Fruit fly (Drosophila melanogaster) whole organism, wandering third instar larva: ENCODE results near the gene Dhrs4.

Experiments used
- Abd-B ChIP-seq: fragments of >200 bp; optimal IDR thresholded peaks from 2 replicates; lab custom pipeline; 2017; ENCODE audit warnings: missing biosample characterization, missing genetic modification characterization
- CG32264 ChIP-seq: fragments of 200-800 bp; sonication (Bioruptor generic); optimal IDR thresholded peaks from 2 replicates; lab custom pipeline; 2016; ENCODE audit warnings: missing biosample characterization, missing genetic modification characterization
- CG9705 ChIP-seq: fragments of 200-800 bp; sonication (Bioruptor generic); optimal IDR thresholded peaks from 2 replicates; lab custom pipeline; 2018; ENCODE audit warnings: missing biosample characterization, mild to moderate bottlenecking, missing genetic modification characterization
- CrebA ChIP-seq: fragments of 200-800 bp; sonication (Bioruptor generic); optimal IDR thresholded peaks from 2 replicates; lab custom pipeline; 2016; ENCODE audit warnings: missing biosample characterization, mild to moderate bottlenecking, missing genetic modification characterization, borderline replicate concordance
- Dfd ChIP-seq: fragments of >200 bp; optimal IDR thresholded peaks from 2 replicates; lab custom pipeline; 2017; ENCODE audit warnings: missing biosample characterization, missing genetic modification characterization
- Dif ChIP-seq: fragments of 200-275, 200-300 bp; sonication (Bioruptor generic); optimal IDR thresholded peaks from 2 replicates; lab custom pipeline; 2018; ENCODE audit warnings: missing biosample characterization, missing genetic modification characterization; ENCODE audit not compliant: partially characterized antibody
- GATAd ChIP-seq: sonication (Bioruptor generic); optimal IDR thresholded peaks from 2 replicates; lab custom pipeline; 2016; ENCODE audit warnings: missing biosample characterization, missing genetic modification characterization
- HLH106 ChIP-seq: fragments of 200-800 bp; optimal IDR thresholded peaks from 3 replicates; lab custom pipeline; 2019; ENCODE audit warnings: missing biosample characterization, mild to moderate bottlenecking, missing genetic modification characterization, moderate library complexity
- Hnf4 ChIP-seq: fragments of 200-800 bp; sonication (Bioruptor generic); optimal IDR thresholded peaks from 2 replicates; lab custom pipeline; 2016; ENCODE audit warnings: missing biosample characterization, mild to moderate bottlenecking, missing genetic modification characterization
- Hr78 ChIP-seq: fragments of >200 bp; optimal IDR thresholded peaks from 2 replicates; lab custom pipeline; 2017; ENCODE audit warnings: missing biosample characterization, missing genetic modification characterization
- Hr83 ChIP-seq: fragments of 200-300 bp; sonication (Bioruptor generic); optimal IDR thresholded peaks from 2 replicates; lab custom pipeline; 2016; ENCODE audit warnings: missing biosample characterization, mild to moderate bottlenecking, missing genetic modification characterization, moderate library complexity; ENCODE audit not compliant: poor library complexity, severe bottlenecking
- Jra ChIP-seq: sonication (Bioruptor generic); optimal IDR thresholded peaks from 2 replicates; lab custom pipeline; 2016; ENCODE audit warnings: missing biosample characterization, missing genetic modification characterization
- Mio ChIP-seq: sonication (Bioruptor generic); optimal IDR thresholded peaks from 2 replicates; lab custom pipeline; 2016; ENCODE audit warnings: missing biosample characterization, missing genetic modification characterization
- Myc ChIP-seq: fragments of >200 bp; optimal IDR thresholded peaks from 2 replicates; lab custom pipeline; 2017
- N ChIP-seq: fragments of >200 bp; optimal IDR thresholded peaks from 2 replicates; lab custom pipeline; 2018; ENCODE audit warnings: missing biosample characterization, missing external identifiers, missing genetic modification characterization
- OdsH ChIP-seq: fragments of 200-800 bp; sonication (Bioruptor generic); optimal IDR thresholded peaks from 2 replicates; lab custom pipeline; 2016; ENCODE audit warnings: missing biosample characterization, mild to moderate bottlenecking, missing genetic modification characterization
- Rel ChIP-seq, 2 experiments: fragments of 200-800 bp; sonication (Bioruptor generic) in 1 of 2; optimal IDR thresholded peaks; 2 replicates in 1 of 2; 3 replicates in 1 of 2; lab custom pipeline; 2016 to 2019; ENCODE audit warnings: mild to moderate bottlenecking in 2 of 2, missing biosample characterization in 2 of 2, missing genetic modification characterization in 2 of 2, moderate library complexity in 1 of 2
- Sp1 ChIP-seq: fragments of 200-800 bp; sonication (Bioruptor generic); optimal IDR thresholded peaks from 3 replicates; lab custom pipeline; 2019; ENCODE audit warnings: missing biosample characterization, mild to moderate bottlenecking, missing genetic modification characterization, moderate library complexity
- br ChIP-seq: fragments of 200-800 bp; sonication (Bioruptor generic); optimal IDR thresholded peaks from 2 replicates; lab custom pipeline; 2016; ENCODE audit warnings: missing biosample characterization, missing genetic modification characterization
- brk ChIP-seq: fragments of 200-800 bp; sonication (Bioruptor generic); optimal IDR thresholded peaks from 2 replicates; lab custom pipeline; 2016; ENCODE audit warnings: missing biosample characterization, mild to moderate bottlenecking, missing genetic modification characterization
- dl ChIP-seq, 2 experiments: fragments of 175-275, 200-275 bp in 1 of 2; fragments of 200-275 bp in 1 of 2; sonication (Bioruptor generic); optimal IDR thresholded peaks; lab custom pipeline; 2018; ENCODE audit warnings: mild to moderate bottlenecking in 2 of 2, missing biosample characterization in 2 of 2, missing genetic modification characterization in 2 of 2, moderate library complexity in 2 of 2; ENCODE audit not compliant: partially characterized antibody in 2 of 2, insufficient read depth in 1 of 2
- dmrt93B ChIP-seq: fragments of 200-800 bp; sonication (Bioruptor generic); optimal IDR thresholded peaks from 2 replicates; lab custom pipeline; 2018; ENCODE audit warnings: missing biosample characterization, mild to moderate bottlenecking, missing genetic modification characterization
- dsf ChIP-seq: sonication (Bioruptor generic); optimal IDR thresholded peaks from 2 replicates; lab custom pipeline; 2016; ENCODE audit warnings: missing biosample characterization, missing genetic modification characterization, borderline replicate concordance
- ey ChIP-seq: fragments of 200-800 bp; sonication (Bioruptor generic); optimal IDR thresholded peaks from 2 replicates; lab custom pipeline; 2016; ENCODE audit warnings: missing biosample characterization, missing genetic modification characterization
- foxo ChIP-seq, 2 experiments: fragments of 200-800 bp; sonication (Bioruptor generic); optimal IDR thresholded peaks; 2 replicates in 1 of 2; 3 replicates in 1 of 2; lab custom pipeline; 2016 to 2017; ENCODE audit warnings: missing biosample characterization in 2 of 2, missing genetic modification characterization in 2 of 2
- fru ChIP-seq: fragments of 200-800 bp; sonication (Bioruptor generic); optimal IDR thresholded peaks from 3 replicates; lab custom pipeline; 2016; ENCODE audit warnings: missing biosample characterization, mild to moderate bottlenecking, missing genetic modification characterization
- h ChIP-seq: fragments of 200-800 bp; sonication (Bioruptor generic); optimal IDR thresholded peaks from 3 replicates; lab custom pipeline; 2016; ENCODE audit warnings: missing biosample characterization, mild to moderate bottlenecking, missing genetic modification characterization
- jim ChIP-seq: fragments of 175-275, 200-325 bp; sonication (Bioruptor generic); optimal IDR thresholded peaks from 2 replicates; lab custom pipeline; 2016; ENCODE audit warnings: missing biosample characterization, mild to moderate bottlenecking, missing genetic modification characterization
- lola ChIP-seq: fragments of >200 bp; optimal IDR thresholded peaks from 2 replicates; lab custom pipeline; 2017; ENCODE audit warnings: missing biosample characterization, missing genetic modification characterization
- pan ChIP-seq: fragments of >200 bp; optimal IDR thresholded peaks from 2 replicates; lab custom pipeline; 2017
- psq ChIP-seq: fragments of 200-800 bp; sonication (Bioruptor generic); optimal IDR thresholded peaks from 3 replicates; lab custom pipeline; 2017; ENCODE audit warnings: missing biosample characterization, mild to moderate bottlenecking, missing genetic modification characterization, moderate library complexity
- rgr ChIP-seq: fragments of 200-800 bp; sonication (Bioruptor generic); optimal IDR thresholded peaks from 3 replicates; lab custom pipeline; 2016; ENCODE audit warnings: missing biosample characterization, mild to moderate bottlenecking, missing genetic modification characterization
- sage ChIP-seq: fragments of 200-800 bp; sonication (Bioruptor generic); optimal IDR thresholded peaks from 2 replicates; lab custom pipeline; 2016; ENCODE audit warnings: missing biosample characterization, mild to moderate bottlenecking, missing genetic modification characterization
- sv ChIP-seq: fragments of 200-800 bp; sonication (Bioruptor generic); optimal IDR thresholded peaks from 3 replicates; lab custom pipeline; 2016; ENCODE audit warnings: missing biosample characterization, missing genetic modification characterization
- woc ChIP-seq: sonication (Bioruptor generic); optimal IDR thresholded peaks from 2 replicates; lab custom pipeline; 2016; ENCODE audit warnings: missing biosample characterization, mild to moderate bottlenecking, missing genetic modification characterization

The Dhrs4 gene

dm6 chr3L:5145814-5146244, 4.4 kb upstream of the Dhrs4 start, which contains the start of the genes Fitm and AlaRS-m:
Gene Fitm (minus strand): TSS chr3L:5146063.
Gene AlaRS-m (plus strand): TSS chr3L:5146098.
- TF ChIP-seq br (GFP tag; lab: Kevin White, UChicago), result no peak
- TF ChIP-seq OdsH (GFP tag; lab: Kevin White, UChicago), result no peak
- no peak for TF ChIP-seq Rel (GFP tag; optimal IDR thresholded peaks at IDR 0.05; lab: Kevin White, UChicago)
- peak; percentile 32 for TF ChIP-seq Rel (tag; optimal IDR thresholded peaks at IDR 0.05; lab: Kevin White, UChicago)
- no peak for TF ChIP-seq CrebA (GFP tag; lab: Kevin White, UChicago)
- peak; percentile 58 for TF ChIP-seq Myc (lab: Kevin White, UChicago)
- no peak for TF ChIP-seq h (GFP tag; lab: Kevin White, UChicago)
- TF ChIP-seq CG32264 (GFP tag; lab: Kevin White, UChicago), result no peak
- TF ChIP-seq Mio (GFP tag; lab: Kevin White, UChicago), result no peak
- TF ChIP-seq brk (GFP tag; lab: Kevin White, UChicago), result no peak
- no peak for TF ChIP-seq Dif (GFP tag; lab: Kevin White, UChicago)
- TF ChIP-seq, all 38 proteins: peak for 2

DNA sequence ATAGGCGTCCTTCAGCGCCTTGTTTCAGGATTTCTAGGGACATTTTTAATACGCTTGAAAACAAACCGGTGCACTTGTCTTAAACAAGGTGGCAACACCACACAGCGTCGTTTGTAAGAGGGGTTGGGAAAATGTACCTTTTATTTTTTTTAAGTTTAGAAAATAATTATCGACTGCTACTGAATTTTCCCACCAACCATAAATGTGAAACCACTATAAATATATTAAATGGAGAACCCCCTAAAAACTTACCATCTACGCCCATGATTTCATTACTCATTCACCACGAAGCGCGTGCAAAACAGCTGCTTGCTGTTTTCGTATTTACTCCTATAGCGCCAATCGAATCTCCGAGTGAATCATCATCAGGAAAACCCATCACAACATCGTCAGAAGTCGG, 2.1 kb downstream of the Dhrs4 start, which contains the start of the genes Tcs5 and CHMP2B:
Gene Tcs5 (minus strand): TSS at position 84 of the 400 bp plus-strand sequence.
Gene CHMP2B (plus strand): TSS at position 308 of the 400 bp plus-strand sequence.
- TF ChIP-seq Hr83 (peak; percentile 100), Abd-B (GFP tag; lab: Kevin White, UChicago) (no peak), Mio (GFP tag; lab: Kevin White, UChicago) (peak; percentile 96), jim (peak; percentile 95), CrebA (GFP tag; lab: Kevin White, UChicago) (no peak), psq (GFP tag; lab: Kevin White, UChicago) (peak; percentile 99), brk (GFP tag; lab: Kevin White, UChicago) (no peak), GATAd (GFP tag; lab: Kevin White, UChicago) (peak; percentile 100), sage (peak; percentile 99), CG9705 (GFP tag; lab: Kevin White, UChicago) (peak; percentile 100), foxo (GFP tag; optimal IDR thresholded peaks at IDR 0.05; lab: Kevin White, UChicago) (peak; percentile 98 to 100), dl (GFP tag; optimal IDR thresholded peaks at IDR 0.05; lab: Kevin White, UChicago; ENCODE audit: insufficient read depth in 1 of 2, partially characterized antibody in 2 of 2) (no peak), br (GFP tag; lab: Kevin White, UChicago) (peak; percentile 100), pan (no peak), sv (GFP tag; lab: Kevin White, UChicago) (peak; percentile 100), Dfd (GFP tag; lab: Kevin White, UChicago) (no peak), lola (GFP tag; lab: Kevin White, UChicago) (no peak), Jra (peak; percentile 99), fru (GFP tag; lab: Kevin White, UChicago) (peak; percentile 100), Rel (GFP tag; optimal IDR thresholded peaks at IDR 0.05; lab: Kevin White, UChicago) (peak; percentile 97), Rel (tag; optimal IDR thresholded peaks at IDR 0.05; lab: Kevin White, UChicago) (peak; percentile 93), OdsH (GFP tag; lab: Kevin White, UChicago) (peak; percentile 100), ey (GFP tag; lab: Kevin White, UChicago) (peak; percentile 100), N (no peak), woc (GFP tag; lab: Kevin White, UChicago) (peak; percentile 96), rgr (GFP tag; lab: Kevin White, UChicago) (peak; percentile 100), Hnf4 (GFP tag; lab: Kevin White, UChicago) (peak; percentile 100), dsf (peak; percentile 98), CG32264 (GFP tag; lab: Kevin White, UChicago) (peak; percentile 99), HLH106 (tag; lab: Kevin White, UChicago) (peak; percentile 100), dmrt93B (GFP tag; lab: Kevin White, UChicago) (peak; percentile 100), h (GFP tag; lab: Kevin White, UChicago) (peak; percentile 100), Hr78 (GFP tag; lab: Kevin White, UChicago) (no peak), Sp1 (GFP tag; lab: Kevin White, UChicago) (peak; percentile 100), Dif (GFP tag; lab: Kevin White, UChicago) (no peak), Myc (lab: Kevin White, UChicago) (peak; percentile 59)

DNA sequence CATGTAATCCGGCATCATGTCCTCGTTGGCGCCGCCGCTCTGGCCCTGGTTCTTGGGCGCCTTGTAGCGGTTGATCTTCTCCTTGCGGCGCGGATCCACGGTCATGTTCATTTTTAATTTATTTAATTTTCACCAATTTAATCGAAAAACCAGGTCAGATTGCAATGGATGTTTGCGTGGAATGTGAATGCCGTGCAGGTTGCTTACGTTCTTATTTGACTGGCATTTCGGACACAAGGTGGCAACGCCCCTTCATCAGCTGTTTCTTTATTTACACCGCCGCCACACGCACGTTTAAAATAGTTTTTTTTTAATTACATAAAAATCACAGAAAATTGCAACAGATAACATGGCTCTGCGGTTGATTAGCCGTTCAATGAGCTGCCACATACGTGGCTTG, 5.3 kb downstream of the Dhrs4 start, which contains the start of the genes CG10674 and CG4611:
Gene CG10674 (minus strand): TSS at position 170 of the 400 bp plus-strand sequence.
Gene CG4611 (plus strand): TSS at position 254 of the 400 bp plus-strand sequence.
- peak; percentile 35 for TF ChIP-seq Hr83
- no peak for TF ChIP-seq brk (GFP tag; lab: Kevin White, UChicago)
- TF ChIP-seq pan, result no peak
- no peak for TF ChIP-seq Rel (GFP tag; optimal IDR thresholded peaks at IDR 0.05; lab: Kevin White, UChicago)
- TF ChIP-seq Rel (tag; optimal IDR thresholded peaks at IDR 0.05; lab: Kevin White, UChicago), result no peak
- peak; percentile 20 for TF ChIP-seq Myc (lab: Kevin White, UChicago)
- TF ChIP-seq fru (GFP tag; lab: Kevin White, UChicago), result no peak
- no peak for TF ChIP-seq jim
- TF ChIP-seq Hnf4 (GFP tag; lab: Kevin White, UChicago), result peak; percentile 13
